Worm (Caenorhabditis elegans) whole organism, mixed stage, embryonic: Measurements from ENCODE around the gene F49C5.9.

ENCODE experiments used
- M03D4.4 ChIP-seq: sonication (generic microtip); optimal IDR thresholded peaks from 2 replicates; lab custom pipeline; 2017; ENCODE audit warnings: mild to moderate bottlenecking, missing genetic modification characterization, missing compliant biosample characterization
- bed-3 ChIP-seq: fragments of 200-800 bp; sonication (Bioruptor generic); optimal IDR thresholded peaks from 3 replicates; lab custom pipeline; 2018; ENCODE audit warnings: mild to moderate bottlenecking, missing genetic modification characterization, moderate library complexity, missing compliant biosample characterization
- blmp-1 ChIP-seq: fragments of 150-350 bp; optimal IDR thresholded peaks from 2 replicates; lab custom pipeline; 2014; ENCODE audit warnings: missing biosample characterization, missing genetic modification characterization
- ceh-39 ChIP-seq: fragments of 150-350 bp; optimal IDR thresholded peaks from 2 replicates; lab custom pipeline; 2014; ENCODE audit warnings: missing biosample characterization, missing genetic modification characterization
- ceh-43 ChIP-seq: fragments of 200-800 bp; sonication (Bioruptor generic); optimal IDR thresholded peaks from 2 replicates; lab custom pipeline; 2018; ENCODE audit warnings: mild to moderate bottlenecking, missing genetic modification characterization, moderate library complexity, missing compliant biosample characterization
- ceh-83 ChIP-seq: fragments of 200-800 bp; sonication (Bioruptor generic); optimal IDR thresholded peaks from 2 replicates; lab custom pipeline; 2018; ENCODE audit warnings: mild to moderate bottlenecking, missing genetic modification characterization, missing compliant biosample characterization
- ces-1 ChIP-seq: fragments of 150-350 bp; optimal IDR thresholded peaks from 2 replicates; lab custom pipeline; 2014; ENCODE audit warnings: missing biosample characterization, missing genetic modification reagents, missing genetic modification characterization
- cnd-1 ChIP-seq: fragments of 200-800 bp; sonication (Bioruptor generic); optimal IDR thresholded peaks from 2 replicates; lab custom pipeline; 2018; ENCODE audit warnings: mild to moderate bottlenecking, missing genetic modification characterization, missing compliant biosample characterization
- drap-1 ChIP-seq: fragments of 200-800 bp; sonication (Bioruptor generic); optimal IDR thresholded peaks from 3 replicates; lab custom pipeline; 2018; ENCODE audit warnings: mild to moderate bottlenecking, missing genetic modification characterization, missing compliant biosample characterization
- elt-3 ChIP-seq: fragments of 150-350 bp; optimal IDR thresholded peaks from 2 replicates; lab custom pipeline; 2014; ENCODE audit warnings: missing biosample characterization, missing genetic modification characterization
- flh-1 ChIP-seq: fragments of 200-800 bp; sonication (Bioruptor generic); optimal IDR thresholded peaks from 2 replicates; lab custom pipeline; 2018; ENCODE audit warnings: mild to moderate bottlenecking, missing genetic modification characterization, moderate library complexity, missing compliant biosample characterization
- ham-2 ChIP-seq: fragments of 200-800 bp; sonication (Bioruptor generic); optimal IDR thresholded peaks from 2 replicates; lab custom pipeline; 2018; ENCODE audit warnings: mild to moderate bottlenecking, missing genetic modification characterization, missing compliant biosample characterization
- hlh-1 ChIP-seq: fragments of 150-350 bp; optimal IDR thresholded peaks from 2 replicates; lab custom pipeline; 2014; ENCODE audit warnings: missing biosample characterization, missing genetic modification reagents, missing genetic modification characterization
- lin-13 ChIP-seq: fragments of 150-350 bp; optimal IDR thresholded peaks from 2 replicates; lab custom pipeline; 2014; ENCODE audit warnings: missing biosample characterization, missing genetic modification characterization
- lsy-2 ChIP-seq: fragments of 150-350 bp; optimal IDR thresholded peaks from 2 replicates; lab custom pipeline; 2014; ENCODE audit warnings: missing biosample characterization, missing genetic modification characterization
- mab-5 ChIP-seq: fragments of 150-350 bp; optimal IDR thresholded peaks from 2 replicates; lab custom pipeline; 2014; ENCODE audit warnings: missing biosample characterization, missing genetic modification characterization
- mep-1 ChIP-seq: fragments of 150-350 bp; optimal IDR thresholded peaks from 2 replicates; lab custom pipeline; 2017; ENCODE audit warnings: missing biosample characterization, missing genetic modification reagents, missing genetic modification characterization, inconsistent platforms
- mls-2 ChIP-seq: sonication (generic microtip); optimal IDR thresholded peaks from 2 replicates; lab custom pipeline; 2016; ENCODE audit warnings: mild to moderate bottlenecking, missing genetic modification characterization, moderate library complexity, missing compliant biosample characterization
- nhr-12 ChIP-seq: fragments of 150-350 bp; optimal IDR thresholded peaks from 2 replicates; lab custom pipeline; 2014; ENCODE audit warnings: missing biosample characterization, missing genetic modification characterization
- nhr-2 ChIP-seq: fragments of 150-350 bp; optimal IDR thresholded peaks from 2 replicates; lab custom pipeline; 2014; ENCODE audit warnings: missing biosample characterization, missing genetic modification characterization
- nhr-237 ChIP-seq: fragments of 150-350 bp; optimal IDR thresholded peaks from 2 replicates; lab custom pipeline; 2014; ENCODE audit warnings: missing biosample characterization, missing genetic modification characterization
- nhr-76 ChIP-seq: sonication (generic microtip); optimal IDR thresholded peaks from 2 replicates; lab custom pipeline; 2017; ENCODE audit warnings: missing biosample characterization, missing genetic modification characterization
- pha-4 ChIP-seq: fragments of 150-350 bp; optimal IDR thresholded peaks from 2 replicates; lab custom pipeline; 2018; ENCODE audit warnings: missing biosample characterization, missing genetic modification reagents, missing genetic modification characterization
- sem-2 ChIP-seq: fragments of 200-800 bp; sonication (Bioruptor generic); optimal IDR thresholded peaks from 2 replicates; lab custom pipeline; 2018; ENCODE audit warnings: mild to moderate bottlenecking, missing genetic modification characterization, missing compliant biosample characterization
- snpc-4 ChIP-seq: fragments of 150-350 bp; optimal IDR thresholded peaks from 2 replicates; lab custom pipeline; 2014; ENCODE audit warnings: missing biosample characterization, missing genetic modification characterization
- sptf-1 ChIP-seq: sonication (generic microtip); optimal IDR thresholded peaks from 2 replicates; lab custom pipeline; 2017; ENCODE audit warnings: mild to moderate bottlenecking, missing genetic modification characterization, moderate library complexity, missing compliant biosample characterization
- tbx-8 ChIP-seq: fragments of 200-800 bp; sonication (Bioruptor generic); optimal IDR thresholded peaks from 2 replicates; lab custom pipeline; 2018; ENCODE audit warnings: mild to moderate bottlenecking, missing genetic modification characterization, moderate library complexity, missing compliant biosample characterization
- unc-120 ChIP-seq: sonication (generic microtip); optimal IDR thresholded peaks from 2 replicates; lab custom pipeline; 2017; ENCODE audit warnings: missing genetic modification characterization, missing compliant biosample characterization; ENCODE audit not compliant: poor library complexity, severe bottlenecking
- unc-39 ChIP-seq: fragments of 150-350 bp; optimal IDR thresholded peaks from 2 replicates; lab custom pipeline; 2014; ENCODE audit warnings: missing biosample characterization, missing genetic modification characterization
- zip-8 ChIP-seq: fragments of 150-350 bp; optimal IDR thresholded peaks from 2 replicates; lab custom pipeline; 2014; ENCODE audit warnings: missing biosample characterization, missing genetic modification characterization
- ztf-11 ChIP-seq: fragments of 150-350 bp; optimal IDR thresholded peaks from 2 replicates; lab custom pipeline; 2014; ENCODE audit warnings: missing biosample characterization, missing genetic modification characterization

The F49C5.9 gene

DNA sequence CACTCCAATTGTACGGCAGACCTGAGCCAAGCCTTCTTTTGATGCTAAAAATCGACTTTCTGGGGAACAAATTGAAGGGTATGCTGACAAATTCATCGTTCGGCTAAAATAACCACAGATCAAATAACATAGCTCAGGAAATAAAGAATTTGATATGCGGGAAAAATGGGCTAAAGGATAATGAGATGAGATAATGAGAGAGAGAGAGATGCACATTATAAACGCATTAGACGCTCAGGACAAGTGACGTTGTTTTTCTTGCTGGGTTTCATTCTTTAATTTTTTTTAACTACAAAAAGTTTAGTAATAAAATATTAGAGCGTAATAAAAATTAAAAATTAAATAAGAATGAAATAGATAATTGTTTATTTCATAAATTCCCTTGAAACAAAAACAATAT is 29.8 kb downstream of the F49C5.9 start, which contains the start of gene srh-69:
TSS of gene srh-69 (minus strand) at position 101 of the 400 bp plus-strand sequence.
- TF ChIP-seq pha-4, result no peak
- TF ChIP-seq mep-1 (tag; lab: Kevin White, UChicago), result no peak
- TF ChIP-seq ham-2, result no peak
- TF ChIP-seq mls-2, result no peak
- TF ChIP-seq cnd-1 (tag; lab: Kevin White, UChicago), result no peak

DNA sequence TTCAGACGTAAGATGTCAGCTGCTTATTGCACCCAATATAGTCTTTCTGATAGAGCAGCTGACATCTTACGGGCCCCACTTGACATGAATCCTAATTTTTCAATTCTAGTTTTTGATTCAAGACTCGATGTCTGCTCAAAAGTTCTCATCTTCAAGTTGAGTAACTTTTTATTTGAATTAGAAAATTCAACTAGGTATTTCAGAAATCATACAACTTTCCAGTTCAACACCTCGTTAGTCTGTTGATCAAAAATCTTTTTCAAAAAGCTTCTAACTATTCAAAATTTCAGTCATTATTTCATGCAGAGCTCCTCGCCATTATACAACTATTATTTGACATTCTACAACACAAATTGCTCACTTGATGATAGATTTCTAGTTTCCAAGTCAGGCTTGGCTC is 32.6 kb downstream of the F49C5.9 start, which contains the start of gene srh-73:
TSS of gene srh-73 (plus strand) at position 301 of the 400 bp plus-strand sequence.
- TF ChIP-seq ham-2 (no peak), ztf-11 (tag; lab: Kevin White, UChicago) (no peak), ceh-39 (tag; lab: Kevin White, UChicago) (no peak), bed-3 (GFP tag; lab: Kevin White, UChicago) (no peak), mep-1 (tag; lab: Kevin White, UChicago) (no peak), unc-39 (tag; lab: Kevin White, UChicago) (no peak), blmp-1 (no peak), nhr-76 (tag; lab: Kevin White, UChicago) (no peak), elt-3 (tag; lab: Kevin White, UChicago) (no peak), unc-120 (tag; lab: Kevin White, UChicago) (no peak), nhr-237 (tag; lab: Kevin White, UChicago) (no peak), drap-1 (no peak), cnd-1 (tag; lab: Kevin White, UChicago) (no peak), hlh-1 (tag; lab: Kevin White, UChicago) (no peak), mls-2 (no peak), ces-1 (GFP tag; lab: Kevin White, UChicago) (no peak), sem-2 (GFP tag; lab: Kevin White, UChicago) (no peak), nhr-12 (tag; lab: Kevin White, UChicago) (no peak)

DNA sequence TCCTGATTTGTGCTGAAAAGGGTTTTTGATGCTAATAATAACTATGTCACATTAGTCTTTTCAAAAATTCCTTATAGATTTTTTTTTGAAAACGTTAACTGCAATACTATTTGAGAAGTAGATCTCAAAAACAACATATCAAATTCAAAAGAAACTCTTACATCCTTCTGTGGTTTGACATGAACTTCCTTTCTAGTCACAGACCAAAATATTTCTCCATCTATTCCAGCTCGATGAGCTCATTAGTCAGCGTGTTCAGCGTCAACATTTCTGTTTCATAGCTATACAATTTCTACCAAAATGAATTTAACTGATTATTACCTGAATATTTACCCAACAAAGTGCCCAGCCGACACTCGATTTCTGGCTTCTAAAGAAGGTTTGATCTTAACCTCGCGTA is 35.8 kb downstream of the F49C5.9 start, which contains the start of gene srh-67:
TSS of gene srh-67 (plus strand) at position 301 of the 400 bp plus-strand sequence.
- no peak for TF ChIP-seq ces-1 (GFP tag; lab: Kevin White, UChicago)
- TF ChIP-seq lin-13 (tag; lab: Kevin White, UChicago), result no peak
- TF ChIP-seq zip-8 (tag; lab: Kevin White, UChicago), result no peak
- TF ChIP-seq nhr-12 (tag; lab: Kevin White, UChicago), result no peak
- no peak for TF ChIP-seq nhr-76 (tag; lab: Kevin White, UChicago)
- TF ChIP-seq mab-5 (tag; lab: Kevin White, UChicago), result no peak
- TF ChIP-seq tbx-8 (GFP tag; lab: Kevin White, UChicago), result no peak
- TF ChIP-seq mls-2, result no peak
- no peak for TF ChIP-seq ztf-11 (tag; lab: Kevin White, UChicago)
- TF ChIP-seq blmp-1, result no peak
- no peak for TF ChIP-seq ceh-39 (tag; lab: Kevin White, UChicago)
- no peak for TF ChIP-seq ceh-83 (GFP tag; lab: Kevin White, UChicago)

ce11 chrII:12507038-12507437 is 37.4 kb downstream of the F49C5.9 start, which contains the start of gene srh-68:
Gene srh-68, plus strand, starts transcription at chrII:12507338.
- TF ChIP-seq bed-3 (GFP tag; lab: Kevin White, UChicago), result no peak
- TF ChIP-seq snpc-4 (tag; lab: Kevin White, UChicago), result no peak
- no peak for TF ChIP-seq ces-1 (GFP tag; lab: Kevin White, UChicago)
- TF ChIP-seq sptf-1, result no peak
- no peak for TF ChIP-seq tbx-8 (GFP tag; lab: Kevin White, UChicago)
- TF ChIP-seq sem-2 (GFP tag; lab: Kevin White, UChicago), result no peak
- TF ChIP-seq nhr-2 (tag; lab: Kevin White, UChicago), result no peak

- TF ChIP-seq tbx-8 (GFP tag; lab: Kevin White, UChicago), result no peak
- TF ChIP-seq drap-1, result no peak
- no peak for TF ChIP-seq mab-5 (tag; lab: Kevin White, UChicago)
- no peak for TF ChIP-seq ham-2
- no peak for TF ChIP-seq nhr-76 (tag; lab: Kevin White, UChicago)
- no peak for TF ChIP-seq nhr-237 (tag; lab: Kevin White, UChicago)
- no peak for TF ChIP-seq mep-1 (tag; lab: Kevin White, UChicago)
- TF ChIP-seq sem-2 (GFP tag; lab: Kevin White, UChicago), result no peak
- TF ChIP-seq hlh-1 (tag; lab: Kevin White, UChicago), result no peak
- no peak for TF ChIP-seq M03D4.4
- TF ChIP-seq lsy-2 (tag; lab: Kevin White, UChicago), result no peak
- no peak for TF ChIP-seq zip-8 (tag; lab: Kevin White, UChicago)
- no peak for TF ChIP-seq ces-1 (GFP tag; lab: Kevin White, UChicago)
- TF ChIP-seq unc-39 (tag; lab: Kevin White, UChicago), result no peak
- TF ChIP-seq nhr-12 (tag; lab: Kevin White, UChicago), result no peak
- no peak for TF ChIP-seq ceh-43 (GFP tag; lab: Kevin White, UChicago)
- TF ChIP-seq cnd-1 (tag; lab: Kevin White, UChicago), result no peak
- no peak for TF ChIP-seq flh-1
- no peak for TF ChIP-seq elt-3 (tag; lab: Kevin White, UChicago)
- no peak for TF ChIP-seq ceh-83 (GFP tag; lab: Kevin White, UChicago)
These were observed 37.9 kb downstream of the F49C5.9 start for ce11 chrII:12506511-12506910.
